Fruit fly (Drosophila melanogaster) whole organism, embryonic: Measurements from ENCODE around the gene Nckx30C.

Experiments used
- Aef1 ChIP-seq: fragments of 200-800 bp; sonication (Bioruptor generic); IDR thresholded peaks from 3 replicates; pipeline ENCODE4 v1.3.6; 2022; ENCODE audit warnings: missing biosample characterization, missing genetic modification characterization
- B-H2 ChIP-seq: fragments of 200-800 bp; sonication (Bioruptor generic); optimal IDR thresholded peaks from 2 replicates; lab custom pipeline; 2018; ENCODE audit warnings: missing biosample characterization, mild to moderate bottlenecking, missing genetic modification characterization
- C15 ChIP-seq: fragments of 200-800 bp; sonication (Bioruptor generic); IDR thresholded peaks from 3 replicates; pipeline ENCODE4 v1.3.6; 2022; ENCODE audit warnings: missing biosample characterization, missing genetic modification characterization
- CG10267 ChIP-seq: fragments of 200-800 bp; sonication (Bioruptor generic); optimal IDR thresholded peaks from 2 replicates; lab custom pipeline; 2018; ENCODE audit warnings: missing biosample characterization, mild to moderate bottlenecking, missing genetic modification characterization, moderate library complexity
- CG11695 ChIP-seq: fragments of 200-800 bp; sonication (Bioruptor generic); IDR thresholded peaks from 3 replicates; pipeline ENCODE4 v1.3.6; 2022; ENCODE audit warnings: missing biosample characterization, missing genetic modification characterization
- CG11696 ChIP-seq: fragments of 200-800 bp; sonication (Bioruptor generic); IDR thresholded peaks from 2 replicates; pipeline ENCODE4 v1.3.6; 2022; ENCODE audit warnings: missing biosample characterization, missing genetic modification characterization
- CG12104 ChIP-seq: fragments of 200-800 bp; sonication (Bioruptor generic); optimal IDR thresholded peaks from 3 replicates; lab custom pipeline; 2016; ENCODE audit warnings: missing biosample characterization, missing genetic modification characterization
- CG12236 ChIP-seq: fragments of 200-800 bp; sonication (Bioruptor generic); optimal IDR thresholded peaks from 2 replicates; lab custom pipeline; 2016; ENCODE audit warnings: missing biosample characterization, missing genetic modification characterization
- CG12391 ChIP-seq: fragments of 200-800 bp; sonication (Bioruptor generic); optimal IDR thresholded peaks from 3 replicates; lab custom pipeline; 2018; ENCODE audit warnings: missing biosample characterization, mild to moderate bottlenecking, missing genetic modification characterization, moderate library complexity
- CG13775 ChIP-seq: fragments of 200-800 bp; sonication (Bioruptor generic); optimal IDR thresholded peaks from 3 replicates; lab custom pipeline; 2017; ENCODE audit warnings: missing biosample characterization, mild to moderate bottlenecking, missing genetic modification characterization
- CG13894 ChIP-seq: fragments of 200-800 bp; sonication (Bioruptor generic); optimal IDR thresholded peaks from 3 replicates; lab custom pipeline; 2018; ENCODE audit warnings: missing biosample characterization, mild to moderate bottlenecking, missing genetic modification characterization, moderate library complexity
- CG16815 ChIP-seq: fragments of 200-800 bp; sonication (Bioruptor generic); optimal IDR thresholded peaks from 3 replicates; lab custom pipeline; 2017; ENCODE audit warnings: missing biosample characterization, mild to moderate bottlenecking, missing genetic modification characterization
- CG17829 ChIP-seq: fragments of 200-800 bp; optimal IDR thresholded peaks from 2 replicates; lab custom pipeline; 2019; ENCODE audit warnings: missing biosample characterization, mild to moderate bottlenecking, missing genetic modification characterization, moderate library complexity
- CG18011 ChIP-seq: fragments of 200-800 bp; sonication (Bioruptor generic); optimal IDR thresholded peaks from 2 replicates; lab custom pipeline; 2017; ENCODE audit warnings: missing biosample characterization, missing genetic modification characterization, mild to moderate bottlenecking, moderate library complexity, missing genotype
- CG3065 ChIP-seq: fragments of 200-800 bp; sonication (Bioruptor generic); optimal IDR thresholded peaks from 2 replicates; lab custom pipeline; 2016; ENCODE audit warnings: missing biosample characterization, missing genetic modification characterization
- CG31441 ChIP-seq: fragments of 200-800 bp; sonication (Bioruptor generic); IDR thresholded peaks from 2 replicates; pipeline ENCODE4 v1.3.6; 2022; ENCODE audit warnings: missing biosample characterization, missing genetic modification characterization
- CG34422 ChIP-seq: fragments of 200-800 bp; sonication (Bioruptor generic); IDR thresholded peaks from 3 replicates; pipeline ENCODE4 v1.3.6; 2022; ENCODE audit warnings: missing biosample characterization, missing genetic modification characterization
- CG3726 ChIP-seq: fragments of 200-800 bp; sonication (Bioruptor generic); IDR thresholded peaks from 3 replicates; pipeline ENCODE4, ENCODE4 v1.3.6; 2022; ENCODE audit warnings: missing biosample characterization, missing genetic modification characterization
- CG3838 ChIP-seq: fragments of 200-800 bp; sonication (Bioruptor generic); optimal IDR thresholded peaks from 3 replicates; lab custom pipeline; 2016; ENCODE audit warnings: missing biosample characterization, missing genetic modification characterization
- CG4854 ChIP-seq: fragments of 200-800 bp; sonication (Bioruptor generic); optimal IDR thresholded peaks from 2 replicates; lab custom pipeline; 2016; ENCODE audit warnings: missing biosample characterization, missing genetic modification characterization, inconsistent platforms
- CG6272 ChIP-seq: fragments of 200-800 bp; sonication (Bioruptor generic); IDR thresholded peaks from 2 replicates; pipeline ENCODE4 v1.3.6; 2022; ENCODE audit warnings: missing biosample characterization, missing genetic modification characterization
- CG9727 ChIP-seq: fragments of 200-800 bp; sonication (Bioruptor generic); optimal IDR thresholded peaks from 3 replicates; lab custom pipeline; 2017; ENCODE audit warnings: missing biosample characterization, mild to moderate bottlenecking, missing genetic modification characterization
- CHES-1-like ChIP-seq: fragments of 200-800 bp; sonication (Bioruptor generic); optimal IDR thresholded peaks from 2 replicates; lab custom pipeline; 2016; ENCODE audit warnings: missing biosample characterization, missing genetic modification characterization
- E2f1 ChIP-seq: fragments of 200-800 bp; sonication (Bioruptor generic); IDR thresholded peaks from 2 replicates; pipeline ENCODE4 v1.3.6; 2022; ENCODE audit warnings: missing biosample characterization, missing genetic modification characterization
- Eip74EF ChIP-seq, 2 experiments: fragments of 200-800 bp in 1 of 2; fragments of >200 bp in 1 of 2; sonication (Bioruptor generic) in 1 of 2; optimal IDR thresholded peaks; 2 replicates each; lab custom pipeline; 2017 to 2019; ENCODE audit warnings: missing biosample characterization in 2 of 2, missing genetic modification characterization in 2 of 2, mild to moderate bottlenecking in 1 of 2, moderate library complexity in 1 of 2
- GATAe ChIP-seq: fragments of 200-800 bp; sonication (Bioruptor generic); conservative IDR thresholded peaks from 2 replicates; pipeline ENCODE4 v1.3.6; 2022; ENCODE audit warnings: missing biosample characterization, missing genetic modification characterization
- Gsc ChIP-seq: fragments of 200-800 bp; sonication (Bioruptor generic); IDR thresholded peaks from 2 replicates; pipeline ENCODE4 v1.3.6; 2022; ENCODE audit warnings: missing biosample characterization, missing genetic modification characterization
- Hey ChIP-seq: fragments of 200-800 bp; sonication (Bioruptor generic); optimal IDR thresholded peaks from 3 replicates; lab custom pipeline; 2018; ENCODE audit warnings: missing biosample characterization, mild to moderate bottlenecking, missing genetic modification characterization
- Kr ChIP-seq: fragments of 200-800 bp; sonication (Bioruptor generic); optimal IDR thresholded peaks from 2 replicates; lab custom pipeline; 2017; ENCODE audit warnings: missing biosample characterization, mild to moderate bottlenecking, missing genetic modification characterization
- Six4 ChIP-seq: fragments of 200-800 bp; sonication (Bioruptor generic); optimal IDR thresholded peaks from 2 replicates; lab custom pipeline; 2016; ENCODE audit warnings: missing biosample characterization, missing genetic modification characterization
- Ssrp ChIP-seq: fragments of 200-800 bp; sonication (Bioruptor generic); optimal IDR thresholded peaks from 2 replicates; lab custom pipeline; 2018; ENCODE audit warnings: missing biosample characterization, mild to moderate bottlenecking, missing genetic modification characterization, moderate library complexity
- TFAM ChIP-seq: fragments of 200-800 bp; sonication (Bioruptor generic); optimal IDR thresholded peaks from 2 replicates; lab custom pipeline; 2017; ENCODE audit warnings: missing biosample characterization, missing genetic modification characterization, inconsistent platforms
- Taf1 ChIP-seq: fragments of 200-800 bp; sonication (Bioruptor generic); IDR thresholded peaks from 2 replicates; pipeline ENCODE4 v1.3.6; 2022; ENCODE audit warnings: missing biosample characterization, missing genetic modification characterization
- amos ChIP-seq: fragments of 200-800 bp; sonication (Bioruptor generic); IDR thresholded peaks from 2 replicates; pipeline ENCODE4 v1.3.6; 2022; ENCODE audit warnings: missing biosample characterization, missing genetic modification characterization; ENCODE audit not compliant: partially characterized antibody
- aop ChIP-seq: fragments of 200-800 bp; sonication (Bioruptor generic); IDR thresholded peaks from 2 replicates; pipeline ENCODE4 v1.3.6; 2022; ENCODE audit warnings: missing biosample characterization, missing genetic modification characterization
- ap ChIP-seq: fragments of 200-800 bp; sonication (Bioruptor generic); IDR thresholded peaks from 2 replicates; pipeline ENCODE4 v1.3.6; 2022; ENCODE audit warnings: missing biosample characterization, missing genetic modification characterization
- chn ChIP-seq: fragments of 200-800 bp; sonication (Bioruptor generic); optimal IDR thresholded peaks from 2 replicates; lab custom pipeline; 2016; ENCODE audit warnings: missing biosample characterization, missing genetic modification characterization
- fd3F ChIP-seq: fragments of 200-800 bp; sonication (Bioruptor generic); optimal IDR thresholded peaks from 2 replicates; lab custom pipeline; 2018; ENCODE audit warnings: missing biosample characterization, mild to moderate bottlenecking, missing genetic modification characterization, moderate library complexity
- kay ChIP-seq: fragments of 200-800 bp; sonication (Bioruptor generic); optimal IDR thresholded peaks from 2 replicates; lab custom pipeline; 2016; ENCODE audit warnings: missing biosample characterization, missing genetic modification characterization
- lbe ChIP-seq: fragments of 200-800 bp; sonication (Bioruptor generic); optimal IDR thresholded peaks from 2 replicates; lab custom pipeline; 2016; ENCODE audit warnings: missing biosample characterization, mild to moderate bottlenecking, missing genetic modification characterization
- maf-S ChIP-seq: fragments of 200-800 bp; sonication (Bioruptor generic); optimal IDR thresholded peaks from 2 replicates; lab custom pipeline; 2016; ENCODE audit warnings: missing biosample characterization, missing genetic modification characterization
- mirr ChIP-seq: fragments of 200-800 bp; sonication (Bioruptor generic); optimal IDR thresholded peaks from 3 replicates; lab custom pipeline; 2018; ENCODE audit warnings: missing biosample characterization, mild to moderate bottlenecking, missing genetic modification characterization
- pb ChIP-seq: fragments of 200-800 bp; sonication (Bioruptor generic); optimal IDR thresholded peaks from 3 replicates; lab custom pipeline; 2016; ENCODE audit warnings: missing biosample characterization, missing genetic modification characterization
- pzg ChIP-seq: fragments of 200-800 bp; sonication (Bioruptor generic); optimal IDR thresholded peaks from 3 replicates; lab custom pipeline; 2018; ENCODE audit warnings: missing biosample characterization, mild to moderate bottlenecking, missing genetic modification characterization, moderate library complexity
- rib ChIP-seq: fragments of 200-800 bp; sonication (Bioruptor generic); IDR thresholded peaks from 2 replicates; pipeline ENCODE4 v1.3.6; 2022; ENCODE audit warnings: missing biosample characterization, missing genetic modification characterization
- run ChIP-seq: fragments of 200-800 bp; sonication (Bioruptor generic); optimal IDR thresholded peaks from 3 replicates; lab custom pipeline; 2018; ENCODE audit warnings: missing biosample characterization, mild to moderate bottlenecking, missing genetic modification characterization
- scrt ChIP-seq: fragments of 200-800 bp; sonication (Bioruptor generic); optimal IDR thresholded peaks from 2 replicates; lab custom pipeline; 2018; ENCODE audit warnings: missing biosample characterization, mild to moderate bottlenecking, missing genetic modification characterization, moderate library complexity
- seq ChIP-seq: fragments of 200-800 bp; sonication (Bioruptor generic); IDR thresholded peaks from 2 replicates; pipeline ENCODE4 v1.3.6; 2022; ENCODE audit warnings: missing biosample characterization, missing genetic modification characterization
- sim ChIP-seq: fragments of 200-800 bp; sonication (Bioruptor generic); IDR thresholded peaks from 2 replicates; pipeline ENCODE4 v1.3.6; 2022; ENCODE audit warnings: missing biosample characterization, missing genetic modification characterization
- sima ChIP-seq: fragments of 200-800 bp; sonication (Bioruptor generic); optimal IDR thresholded peaks from 2 replicates; lab custom pipeline; 2016; ENCODE audit warnings: missing biosample characterization, missing genetic modification characterization
- tup ChIP-seq: fragments of 200-800 bp; sonication (Bioruptor generic); optimal IDR thresholded peaks from 2 replicates; lab custom pipeline; 2016; ENCODE audit warnings: missing biosample characterization, mild to moderate bottlenecking, missing genetic modification characterization, moderate library complexity
- twi ChIP-seq: fragments of 200-800 bp; optimal IDR thresholded peaks from 2 replicates; lab custom pipeline; 2019; ENCODE audit warnings: missing biosample characterization, mild to moderate bottlenecking, missing genetic modification characterization, moderate library complexity
- zfh2 ChIP-seq: fragments of 200-800 bp; sonication (Bioruptor generic); optimal IDR thresholded peaks from 2 replicates; lab custom pipeline; 2016; ENCODE audit warnings: missing biosample characterization, missing genetic modification characterization

The Nckx30C gene

dm6 chr2L:9699615-9700014 is 46.7 kb downstream of the Nckx30C start, which contains the start of gene hoip (continued):
- no peak for TF ChIP-seq scrt (GFP tag; lab: Kevin White, UChicago)
- TF ChIP-seq CG3838, result no peak
- no peak for TF ChIP-seq CG16815 (GFP tag; lab: Kevin White, UChicago)
- TF ChIP-seq CG17829 (tag; lab: Kevin White, UChicago), result no peak
- TF ChIP-seq twi (tag; lab: Kevin White, UChicago), result no peak
- no peak for TF ChIP-seq GATAe (GFP tag; lab: Robert Waterston, UW)
- TF ChIP-seq rib (GFP tag; lab: Robert Waterston, UW), result no peak
- no peak for TF ChIP-seq kay (GFP tag; lab: Kevin White, UChicago)
- no peak for TF ChIP-seq sim
- TF ChIP-seq CG11696 (GFP tag; lab: Robert Waterston, UW), result no peak
- TF ChIP-seq Ssrp (tag; lab: Kevin White, UChicago), result no peak
- TF ChIP-seq Eip74EF (GFP tag; optimal IDR thresholded peaks at IDR 0.05; lab: Kevin White, UChicago), result no peak
- peak; percentile 51; the same call in 1 of the 2 replicates for TF ChIP-seq amos (GFP tag; lab: Robert Waterston, UW)
- no peak for TF ChIP-seq CG13775
- no peak for TF ChIP-seq pb (GFP tag; lab: Kevin White, UChicago)
- no peak for TF ChIP-seq zfh2 (GFP tag; lab: Kevin White, UChicago)
- TF ChIP-seq CG4854 (GFP tag; lab: Kevin White, UChicago), result no peak
- no peak for TF ChIP-seq ap (GFP tag; lab: Robert Waterston, UW)
- TF ChIP-seq Aef1 (GFP tag; lab: Robert Waterston, UW), result no peak
- TF ChIP-seq B-H2 (GFP tag; lab: Kevin White, UChicago), result no peak
- no peak for TF ChIP-seq Gsc
- TF ChIP-seq CG31441 (GFP tag; lab: Robert Waterston, UW), result no peak; the same call in 1 of the 2 replicates
- no peak for TF ChIP-seq chn
- TF ChIP-seq CHES-1-like, result no peak
- TF ChIP-seq TFAM, result no peak
- TF ChIP-seq CG34422 (GFP tag; lab: Robert Waterston, UW), result peak; percentile 72
- no peak for TF ChIP-seq Taf1 (GFP tag; lab: Robert Waterston, UW)
- peak; percentile 12 for TF ChIP-seq CG12391 (tag; lab: Kevin White, UChicago)
- peak; percentile 30 for TF ChIP-seq CG10267 (tag; lab: Kevin White, UChicago)
- no peak for TF ChIP-seq CG18011
- TF ChIP-seq maf-S, result no peak
- no peak for TF ChIP-seq Kr (GFP tag; lab: Kevin White, UChicago)
- no peak for TF ChIP-seq mirr (GFP tag; lab: Kevin White, UChicago)
- no peak for TF ChIP-seq Hey (tag; lab: Kevin White, UChicago)
- TF ChIP-seq tup, result no peak
- TF ChIP-seq CG3065 (GFP tag; lab: Kevin White, UChicago), result no peak
- TF ChIP-seq run, result no peak
- TF ChIP-seq CG6272 (GFP tag; lab: Robert Waterston, UW), result no peak
- no peak for TF ChIP-seq lbe
- TF ChIP-seq aop (GFP tag; lab: Robert Waterston, UW), result no peak
- no peak for TF ChIP-seq Six4 (GFP tag; lab: Kevin White, UChicago)
- no peak for TF ChIP-seq CG13894 (tag; lab: Kevin White, UChicago)
- no peak for TF ChIP-seq CG3726 (GFP tag; lab: Robert Waterston, UW)
- TF ChIP-seq E2f1, result no peak
- no peak for TF ChIP-seq CG9727
- TF ChIP-seq CG12236 (GFP tag; lab: Kevin White, UChicago), result no peak
- TF ChIP-seq fd3F (GFP tag; lab: Kevin White, UChicago), result no peak
- TF ChIP-seq pzg (GFP tag; lab: Kevin White, UChicago), result peak; percentile 41
- TF ChIP-seq sima (GFP tag; lab: Kevin White, UChicago), result no peak
- TF ChIP-seq C15 (GFP tag; lab: Robert Waterston, UW), result no peak
- TF ChIP-seq CG11695 (GFP tag; lab: Robert Waterston, UW), result no peak
- no peak for TF ChIP-seq CG12104 (GFP tag; lab: Kevin White, UChicago)
- TF ChIP-seq seq, result no peak
